Fruit fly (Drosophila melanogaster) whole organism, embryonic: ENCODE measurements around the gene Eip75B.

ENCODE experiments used
- Ada2b ChIP-seq: fragments of 200-800 bp; sonication (Bioruptor generic); IDR thresholded peaks from 2 replicates; pipeline ENCODE4 v1.3.6; 2022; ENCODE audit warnings: missing biosample characterization, missing genetic modification characterization
- Blimp-1 ChIP-seq: fragments of 200-800 bp; sonication (Bioruptor generic); optimal IDR thresholded peaks from 3 replicates; lab custom pipeline; 2018; ENCODE audit warnings: missing biosample characterization, missing genetic modification characterization, mild to moderate bottlenecking, moderate library complexity, missing genetic modification reagents
- CG10366 ChIP-seq: fragments of 200-800 bp; sonication (Bioruptor generic); IDR thresholded peaks from 2 replicates; pipeline ENCODE4 v1.3.6; 2022; ENCODE audit warnings: missing biosample characterization, missing genetic modification characterization
- CG11247 ChIP-seq: fragments of 200-800 bp; sonication (Bioruptor generic); IDR thresholded peaks from 2 replicates; pipeline ENCODE4 v1.3.6; 2022; ENCODE audit warnings: missing biosample characterization, missing genetic modification characterization
- CG12769 ChIP-seq: fragments of 200-800 bp; sonication (Bioruptor generic); optimal IDR thresholded peaks from 2 replicates; lab custom pipeline; 2019; ENCODE audit warnings: missing biosample characterization, mild to moderate bottlenecking, missing genetic modification characterization, moderate library complexity
- CG15514 ChIP-seq: fragments of 200-800 bp; sonication (Bioruptor generic); optimal IDR thresholded peaks from 3 replicates; lab custom pipeline; 2017; ENCODE audit warnings: missing biosample characterization, missing genetic modification characterization, mild to moderate bottlenecking, moderate library complexity, missing genetic modification reagents
- CG15696 ChIP-seq: fragments of 200-800 bp; sonication (Bioruptor generic); optimal IDR thresholded peaks from 2 replicates; lab custom pipeline; 2019; ENCODE audit warnings: missing biosample characterization, mild to moderate bottlenecking, missing genetic modification characterization, moderate library complexity
- CG16779 ChIP-seq: fragments of 200-800 bp; sonication (Bioruptor generic); IDR thresholded peaks from 2 replicates; pipeline ENCODE4 v1.3.6; 2022; ENCODE audit warnings: missing biosample characterization, missing genetic modification characterization
- CG17186 ChIP-seq: fragments of 200-800 bp; sonication (Bioruptor generic); optimal IDR thresholded peaks from 3 replicates; lab custom pipeline; 2017; ENCODE audit warnings: missing biosample characterization, missing genetic modification reagents, missing genetic modification characterization
- CG17568 ChIP-seq: fragments of 200-800 bp; sonication (Bioruptor generic); optimal IDR thresholded peaks from 2 replicates; lab custom pipeline; 2018; ENCODE audit warnings: missing biosample characterization, mild to moderate bottlenecking, missing genetic modification characterization, moderate library complexity
- CG18764 ChIP-seq: fragments of 200-800 bp; sonication (Bioruptor generic); optimal IDR thresholded peaks from 3 replicates; lab custom pipeline; 2016; ENCODE audit warnings: missing biosample characterization, missing genetic modification characterization
- CG2116 ChIP-seq: fragments of 200-800 bp; sonication (Bioruptor generic); optimal IDR thresholded peaks from 3 replicates; lab custom pipeline; 2018; ENCODE audit warnings: missing biosample characterization, mild to moderate bottlenecking, missing genetic modification characterization
- CG2712 ChIP-seq: fragments of 200-800 bp; optimal IDR thresholded peaks from 3 replicates; lab custom pipeline; 2019; ENCODE audit warnings: missing biosample characterization, mild to moderate bottlenecking, missing genetic modification characterization, moderate library complexity
- CG33213 ChIP-seq: fragments of 200-800 bp; sonication (Bioruptor generic); optimal IDR thresholded peaks from 3 replicates; lab custom pipeline; 2016; ENCODE audit warnings: missing biosample characterization, missing genetic modification characterization
- CG6813 ChIP-seq: fragments of 200-800 bp; sonication (Bioruptor generic); optimal IDR thresholded peaks from 2 replicates; lab custom pipeline; 2017; ENCODE audit warnings: missing biosample characterization, missing genetic modification characterization, mild to moderate bottlenecking, moderate library complexity, missing genetic modification reagents
- CG7987 ChIP-seq: fragments of 200-800 bp; sonication (Bioruptor generic); optimal IDR thresholded peaks from 2 replicates; lab custom pipeline; 2018; ENCODE audit warnings: missing biosample characterization, mild to moderate bottlenecking, missing genetic modification characterization, moderate library complexity
- Dip3 ChIP-seq: fragments of 200-800 bp; sonication (Bioruptor generic); optimal IDR thresholded peaks from 3 replicates; lab custom pipeline; 2016; ENCODE audit warnings: missing biosample characterization, missing genetic modification characterization
- Fer3 ChIP-seq: fragments of 200-800 bp; sonication (Bioruptor generic); optimal IDR thresholded peaks from 2 replicates; lab custom pipeline; 2018; ENCODE audit warnings: missing biosample characterization, mild to moderate bottlenecking, missing genetic modification characterization, moderate library complexity
- HLH3B ChIP-seq: fragments of 200-800 bp; sonication (Bioruptor generic); IDR thresholded peaks from 2 replicates; pipeline ENCODE4 v1.3.6; 2022; ENCODE audit warnings: missing biosample characterization, missing genetic modification characterization
- Hr39 ChIP-seq: fragments of >200 bp; optimal IDR thresholded peaks from 2 replicates; lab custom pipeline; 2017
- Hr78 ChIP-seq, 2 experiments: fragments of 200-800 bp in 1 of 2; fragments of >200 bp in 1 of 2; sonication (Bioruptor generic) in 1 of 2; optimal IDR thresholded peaks; 2 replicates each; lab custom pipeline; 2017 to 2019; ENCODE audit warnings: missing biosample characterization in 2 of 2, missing genetic modification characterization in 2 of 2, mild to moderate bottlenecking in 1 of 2, moderate library complexity in 1 of 2
- NFAT ChIP-seq: fragments of 200-800 bp; sonication (Bioruptor generic); IDR thresholded peaks from 2 replicates; pipeline ENCODE4 v1.3.6; 2022; ENCODE audit warnings: missing biosample characterization, missing genetic modification characterization
- NfI ChIP-seq: fragments of 200-800 bp; sonication (Bioruptor generic); optimal IDR thresholded peaks from 3 replicates; lab custom pipeline; 2018; ENCODE audit warnings: missing biosample characterization, mild to moderate bottlenecking, missing genetic modification characterization, moderate library complexity
- Ptx1 ChIP-seq: fragments of 200-800 bp; sonication (Bioruptor generic); IDR thresholded peaks from 2 replicates; pipeline ENCODE4 v1.3.6; 2022; ENCODE audit warnings: missing biosample characterization, missing genetic modification characterization
- Side ChIP-seq: fragments of 200-800 bp; sonication (Bioruptor generic); optimal IDR thresholded peaks from 2 replicates; lab custom pipeline; 2016; ENCODE audit warnings: missing biosample characterization, missing genetic modification characterization
- Ssrp ChIP-seq: fragments of 200-800 bp; sonication (Bioruptor generic); optimal IDR thresholded peaks from 2 replicates; lab custom pipeline; 2018; ENCODE audit warnings: missing biosample characterization, mild to moderate bottlenecking, missing genetic modification characterization, moderate library complexity
- ap ChIP-seq: fragments of 200-800 bp; sonication (Bioruptor generic); IDR thresholded peaks from 2 replicates; pipeline ENCODE4 v1.3.6; 2022; ENCODE audit warnings: missing biosample characterization, missing genetic modification characterization
- cad ChIP-seq: fragments of >200 bp; optimal IDR thresholded peaks from 2 replicates; lab custom pipeline; 2017; ENCODE audit warnings: missing biosample characterization, missing genetic modification characterization
- cg ChIP-seq: fragments of 200-800 bp; sonication (Bioruptor generic); optimal IDR thresholded peaks from 3 replicates; lab custom pipeline; 2019; ENCODE audit warnings: missing biosample characterization, mild to moderate bottlenecking, missing genetic modification characterization, moderate library complexity
- chm ChIP-seq: fragments of 200-800 bp; sonication (Bioruptor generic); IDR thresholded peaks from 2 replicates; pipeline ENCODE4 v1.3.6; 2022; ENCODE audit warnings: missing biosample characterization, missing genetic modification characterization
- en ChIP-seq: fragments of 200-800 bp; sonication (Bioruptor generic); optimal IDR thresholded peaks from 2 replicates; lab custom pipeline; 2016; ENCODE audit warnings: missing biosample characterization, missing genetic modification characterization
- esg ChIP-seq: fragments of 200-800 bp; sonication (Bioruptor generic); conservative IDR thresholded peaks from 2 replicates; pipeline ENCODE4 v1.3.6; 2022; ENCODE audit warnings: missing biosample characterization, missing genetic modification characterization
- gcm2 ChIP-seq: fragments of 200-800 bp; sonication (Bioruptor generic); optimal IDR thresholded peaks from 2 replicates; lab custom pipeline; 2016; ENCODE audit warnings: missing biosample characterization, missing genetic modification characterization
- gfzf ChIP-seq: fragments of 200-800 bp; sonication (Bioruptor generic); optimal IDR thresholded peaks from 2 replicates; lab custom pipeline; 2016; ENCODE audit warnings: missing biosample characterization, mild to moderate bottlenecking, missing genetic modification characterization, moderate library complexity
- grau ChIP-seq: fragments of 200-800 bp; optimal IDR thresholded peaks from 3 replicates; lab custom pipeline; 2019; ENCODE audit warnings: missing biosample characterization, mild to moderate bottlenecking, missing genetic modification characterization, moderate library complexity
- hkb ChIP-seq, 2 experiments: fragments of 200-800 bp in 1 of 2; fragments of >200 bp in 1 of 2; sonication (Bioruptor generic) in 1 of 2; IDR thresholded peaks in 1 of 2; optimal IDR thresholded peaks in 1 of 2; 2 replicates each; pipeline versions ENCODE4 v1.3.6 to Lab custom; 2017 to 2022; ENCODE audit warnings: missing biosample characterization in 1 of 2, missing genetic modification characterization in 1 of 2
- kah ChIP-seq: fragments of 200-800 bp; sonication (Bioruptor generic); optimal IDR thresholded peaks from 2 replicates; lab custom pipeline; 2018; ENCODE audit warnings: missing biosample characterization, mild to moderate bottlenecking, missing genetic modification characterization
- knrl ChIP-seq: fragments of 200-800 bp; sonication (Bioruptor generic); IDR thresholded peaks from 3 replicates; pipeline ENCODE4 v1.3.6; 2022; ENCODE audit warnings: missing biosample characterization, missing genetic modification characterization; ENCODE audit not compliant: partially characterized antibody
- mam ChIP-seq: fragments of 200-800 bp; sonication (Bioruptor generic); optimal IDR thresholded peaks from 3 replicates; lab custom pipeline; 2016; ENCODE audit warnings: missing biosample characterization, missing genetic modification characterization
- mld ChIP-seq: fragments of 200-800 bp; sonication (Bioruptor generic); IDR thresholded peaks from 3 replicates; pipeline ENCODE4 v1.3.6; 2022; ENCODE audit warnings: missing biosample characterization, missing genetic modification characterization; ENCODE audit not compliant: partially characterized antibody
- pan ChIP-seq, 4 experiments: fragments of >200 bp in 3 of 4; fragments of 200-800 bp in 1 of 4; sonication (Bioruptor generic) in 1 of 4; optimal IDR thresholded peaks in 3 of 4; IDR thresholded peaks in 1 of 4; 2 replicates each; pipeline versions ENCODE4 v1.3.6 to Lab custom; 2017 to 2022; ENCODE audit warnings: missing biosample characterization in 2 of 4, missing genetic modification characterization in 2 of 4, mixed read lengths in 1 of 4
- pfk ChIP-seq: fragments of 200-800 bp; sonication (Bioruptor generic); optimal IDR thresholded peaks from 2 replicates; lab custom pipeline; 2018; ENCODE audit warnings: missing biosample characterization, mild to moderate bottlenecking, missing genetic modification characterization, moderate library complexity
- ro ChIP-seq: fragments of 200-800 bp; sonication (Bioruptor generic); IDR thresholded peaks from 2 replicates; pipeline ENCODE4 v1.3.6; 2022; ENCODE audit warnings: missing biosample characterization, missing genetic modification characterization
- sens ChIP-seq: fragments of 200-800 bp; sonication (Bioruptor generic); peaks from one replicate; lab custom pipeline; 2016; ENCODE audit warnings: missing biosample characterization, missing genetic modification characterization
- stc ChIP-seq: fragments of 200-800 bp; sonication (Bioruptor generic); IDR thresholded peaks from 2 replicates; pipeline ENCODE4 v1.3.6; 2022; ENCODE audit warnings: missing biosample characterization, missing genetic modification characterization
- tna ChIP-seq: fragments of 200-800 bp; sonication (Bioruptor generic); IDR thresholded peaks from 2 replicates; pipeline ENCODE4 v1.3.6; 2022; ENCODE audit warnings: missing biosample characterization, missing genetic modification characterization; ENCODE audit not compliant: partially characterized antibody
- twi ChIP-seq: fragments of 200-800 bp; optimal IDR thresholded peaks from 2 replicates; lab custom pipeline; 2019; ENCODE audit warnings: missing biosample characterization, mild to moderate bottlenecking, missing genetic modification characterization, moderate library complexity
- vfl ChIP-seq: fragments of 200-800 bp; sonication (Bioruptor generic); optimal IDR thresholded peaks from 2 replicates; lab custom pipeline; 2016; ENCODE audit warnings: missing biosample characterization, missing genetic modification characterization
- zen ChIP-seq: fragments of 200-800 bp; sonication (Bioruptor generic); optimal IDR thresholded peaks from 3 replicates; lab custom pipeline; 2018; ENCODE audit warnings: missing biosample characterization, mild to moderate bottlenecking, missing genetic modification characterization, moderate library complexity

Eip75B gene

dm6 chr3L:17907609-17908160, 156.8 kb downstream of the Eip75B start, which contains the start of the genes Prestin and Wdr92 (continued):
- TF ChIP-seq Dip3 = no peak
- no peak for TF ChIP-seq cg
- TF ChIP-seq en = no peak
- no peak for TF ChIP-seq pan (optimal IDR thresholded peaks at IDR 0.05; lab: Kevin White, UChicago)
- no peak for TF ChIP-seq pan (GFP tag; optimal IDR thresholded peaks at IDR 0.05 in 1 of 2, IDR thresholded peaks at IDR 0.05 in 1 of 2)
- no peak for TF ChIP-seq pfk (GFP tag; lab: Kevin White, UChicago)
- no peak for TF ChIP-seq CG33213 (GFP tag; lab: Kevin White, UChicago)
- TF ChIP-seq Fer3 = peak; percentile 22
- TF ChIP-seq Blimp-1 (GFP tag; lab: Kevin White, UChicago) = no peak
- TF ChIP-seq cad (GFP tag; lab: Kevin White, UChicago) = no peak
- TF ChIP-seq CG2712 (tag; lab: Kevin White, UChicago) = peak; percentile 25
- TF ChIP-seq gfzf (GFP tag; lab: Kevin White, UChicago) = peak; percentile 71
- TF ChIP-seq CG18764 = no peak
- no peak; the same call in 1 of the 2 replicates for TF ChIP-seq chm (GFP tag; lab: Robert Waterston, UW)
- TF ChIP-seq sens (GFP tag; lab: Kevin White, UChicago) = peak; percentile 77
- TF ChIP-seq CG15514 = peak; percentile 73
- no peak for TF ChIP-seq ap
- TF ChIP-seq CG12769 (tag; lab: Kevin White, UChicago) = peak; percentile 45
- TF ChIP-seq CG2116 (GFP tag; lab: Kevin White, UChicago) = peak; percentile 48
- TF ChIP-seq mld (GFP tag; lab: Robert Waterston, UW) = peak; percentile 62; the same call in 2 of the 3 replicates
- TF ChIP-seq Hr39 (lab: Kevin White, UChicago) = no peak
- TF ChIP-seq Side = no peak
- TF ChIP-seq Ptx1 = no peak
- no peak for TF ChIP-seq zen (tag; lab: Kevin White, UChicago)
- TF ChIP-seq CG15696 = no peak
- no peak for TF ChIP-seq twi
- no peak for TF ChIP-seq CG17186
- TF ChIP-seq HLH3B (GFP tag; lab: Robert Waterston, UW) = no peak
- peak; percentile 23 for TF ChIP-seq grau (tag; lab: Kevin White, UChicago)
- peak in 1 of 2 experiments; percentile 79 for TF ChIP-seq Hr78 (GFP tag; optimal IDR thresholded peaks at IDR 0.05; lab: Kevin White, UChicago)
- no peak for TF ChIP-seq Ssrp (tag; lab: Kevin White, UChicago)
- TF ChIP-seq CG11247 (GFP tag; lab: Robert Waterston, UW) = no peak
- TF ChIP-seq gcm2 (GFP tag; lab: Kevin White, UChicago) = no peak
- peak; percentile 87 for TF ChIP-seq knrl (GFP tag; lab: Robert Waterston, UW)
- no peak for TF ChIP-seq CG10366 (GFP tag; lab: Robert Waterston, UW)
- 0 out of 2 replicates have a peak, but pooled peaks have one; percentile 40 for TF ChIP-seq CG16779
- TF ChIP-seq NFAT (GFP tag; lab: Robert Waterston, UW) = no peak
- no peak for TF ChIP-seq ro
- TF ChIP-seq CG17568 (GFP tag; lab: Kevin White, UChicago) = no peak
- TF ChIP-seq hkb (optimal IDR thresholded peaks at IDR 0.05; lab: Kevin White, UChicago) = no peak
- TF ChIP-seq hkb (GFP tag; IDR thresholded peaks at IDR 0.05; lab: Robert Waterston, UW) = peak; percentile 59; the same call in 1 of the 2 replicates
- TF ChIP-seq NfI = peak; percentile 1
- TF ChIP-seq stc (GFP tag; lab: Robert Waterston, UW) = peak; percentile 48; the same call in 1 of the 2 replicates
- no peak for TF ChIP-seq vfl (GFP tag; lab: Kevin White, UChicago)
- TF ChIP-seq CG7987 (GFP tag; lab: Kevin White, UChicago) = peak; percentile 54
- no peak for TF ChIP-seq esg (GFP tag; lab: Robert Waterston, UW)
- no peak for TF ChIP-seq Ada2b (GFP tag; lab: Robert Waterston, UW)
- peak; percentile 67 for TF ChIP-seq tna (GFP tag; lab: Robert Waterston, UW)
- no peak for TF ChIP-seq kah (GFP tag; lab: Kevin White, UChicago)
- no peak for TF ChIP-seq mam (GFP tag; lab: Kevin White, UChicago)
- no peak for TF ChIP-seq CG6813 (GFP tag; lab: Kevin White, UChicago)
